Fruit fly (Drosophila melanogaster): ENCODE measurements around the gene mfas.

- TF ChIP-seq dsf (GFP tag; optimal IDR thresholded peaks at IDR 0.05; ENCODE audit: borderline replicate concordance) = no peak
- no peak for TF ChIP-seq psq (GFP tag; optimal IDR thresholded peaks at IDR 0.05)
- TF ChIP-seq pan (optimal IDR thresholded peaks at IDR 0.05) = no peak
- no peak for TF ChIP-seq Abd-B (GFP tag; optimal IDR thresholded peaks at IDR 0.05)
- no peak for TF ChIP-seq usp (GFP tag; optimal IDR thresholded peaks at IDR 0.05)
- no peak for TF ChIP-seq rgr (GFP tag; optimal IDR thresholded peaks at IDR 0.05)
- no peak for TF ChIP-seq Rel (GFP tag; optimal IDR thresholded peaks at IDR 0.05)
- no peak for TF ChIP-seq Rel (tag; optimal IDR thresholded peaks at IDR 0.05)
- no peak for TF ChIP-seq h (GFP tag; optimal IDR thresholded peaks at IDR 0.05)
- TF ChIP-seq HLH106 (tag; optimal IDR thresholded peaks at IDR 0.05) = no peak
- no peak for TF ChIP-seq Mio (GFP tag; optimal IDR thresholded peaks at IDR 0.05)
- no peak for TF ChIP-seq Hr78 (GFP tag; optimal IDR thresholded peaks at IDR 0.05)
- no peak for TF ChIP-seq tai (GFP tag; optimal IDR thresholded peaks at IDR 0.05)
- no peak for TF ChIP-seq Dfd (GFP tag; optimal IDR thresholded peaks at IDR 0.05)
- TF ChIP-seq jim (GFP tag; optimal IDR thresholded peaks at IDR 0.05) = no peak
These were observed 29.1 kb downstream of the mfas start for dm6 chr3R:11964000-11964399.
